Fruit fly (Drosophila melanogaster) whole organism, embryonic: ENCODE data around the gene CG14960.

Experiments
- Adf1 ChIP-seq: fragments of 200-800 bp; sonication (Bioruptor generic); IDR thresholded peaks from 2 replicates; pipeline ENCODE4 v1.3.6; 2022; ENCODE audit warnings: missing biosample characterization, missing genetic modification characterization
- Aef1 ChIP-seq: fragments of 200-800 bp; sonication (Bioruptor generic); IDR thresholded peaks from 3 replicates; pipeline ENCODE4 v1.3.6; 2022; ENCODE audit warnings: missing biosample characterization, missing genetic modification characterization
- CG10321 ChIP-seq: fragments of 200-800 bp; sonication (Bioruptor generic); IDR thresholded peaks from 2 replicates; pipeline ENCODE4 v1.3.6; 2022; ENCODE audit warnings: missing biosample characterization, missing genetic modification characterization
- CG11093 ChIP-seq: fragments of 200-800 bp; sonication (Bioruptor generic); IDR thresholded peaks from 3 replicates; pipeline ENCODE4 v1.3.6; 2022; ENCODE audit warnings: missing biosample characterization, missing genetic modification characterization
- CG12071 ChIP-seq: fragments of 200-800 bp; sonication (Bioruptor generic); optimal IDR thresholded peaks from 3 replicates; lab custom pipeline; 2018; ENCODE audit warnings: missing biosample characterization, mild to moderate bottlenecking, missing genetic modification characterization
- CG13624 ChIP-seq: fragments of 200-800 bp; sonication (Bioruptor generic); optimal IDR thresholded peaks from 2 replicates; lab custom pipeline; 2016; ENCODE audit warnings: missing biosample characterization, missing genetic modification characterization
- CG1529 ChIP-seq: fragments of 200-800 bp; sonication (Bioruptor generic); optimal IDR thresholded peaks from 3 replicates; lab custom pipeline; 2018; ENCODE audit warnings: missing biosample characterization, missing genetic modification characterization
- CG1647 ChIP-seq: fragments of 200-800 bp; sonication (Bioruptor generic); optimal IDR thresholded peaks from 3 replicates; lab custom pipeline; 2016; ENCODE audit warnings: missing biosample characterization, missing genetic modification characterization
- CG17328 ChIP-seq: fragments of 200-800 bp; sonication (Bioruptor generic); IDR thresholded peaks from 2 replicates; pipeline ENCODE4 v1.3.6; 2022; ENCODE audit warnings: missing biosample characterization, missing genetic modification characterization
- CG17829 ChIP-seq: fragments of 200-800 bp; optimal IDR thresholded peaks from 2 replicates; lab custom pipeline; 2019; ENCODE audit warnings: missing biosample characterization, mild to moderate bottlenecking, missing genetic modification characterization, moderate library complexity
- CG2199 ChIP-seq: fragments of 200-800 bp; sonication (Bioruptor generic); IDR thresholded peaks from 3 replicates; pipeline ENCODE4 v1.3.6; 2022; ENCODE audit warnings: missing biosample characterization, missing genetic modification characterization
- CG2678 ChIP-seq: fragments of 200-800 bp; sonication (Bioruptor generic); optimal IDR thresholded peaks from 3 replicates; lab custom pipeline; 2019; ENCODE audit warnings: missing biosample characterization, mild to moderate bottlenecking, missing genetic modification characterization, moderate library complexity
- CG31224 ChIP-seq: fragments of 200-800 bp; sonication (Bioruptor generic); IDR thresholded peaks from 2 replicates; pipeline ENCODE4 v1.3.6; 2022; ENCODE audit warnings: missing biosample characterization, missing genetic modification characterization
- CG33557 ChIP-seq: fragments of 200-800 bp; sonication (Bioruptor generic); optimal IDR thresholded peaks from 2 replicates; lab custom pipeline; 2019; ENCODE audit warnings: missing biosample characterization, mild to moderate bottlenecking, missing genetic modification characterization, moderate library complexity
- CG3838 ChIP-seq: fragments of 200-800 bp; sonication (Bioruptor generic); optimal IDR thresholded peaks from 3 replicates; lab custom pipeline; 2016; ENCODE audit warnings: missing biosample characterization, missing genetic modification characterization
- CG5180 ChIP-seq: fragments of 200-800 bp; sonication (Bioruptor generic); optimal IDR thresholded peaks from 3 replicates; lab custom pipeline; 2017; ENCODE audit warnings: missing biosample characterization, missing genetic modification characterization, mild to moderate bottlenecking, moderate library complexity, missing genetic modification reagents
- CG5245 ChIP-seq: fragments of 200-800 bp; sonication (Bioruptor generic); optimal IDR thresholded peaks from 3 replicates; lab custom pipeline; 2016; ENCODE audit warnings: missing biosample characterization, missing genetic modification characterization
- CG6272 ChIP-seq: fragments of 200-800 bp; sonication (Bioruptor generic); IDR thresholded peaks from 2 replicates; pipeline ENCODE4 v1.3.6; 2022; ENCODE audit warnings: missing biosample characterization, missing genetic modification characterization
- CG7745 ChIP-seq: fragments of 200-800 bp; sonication (Bioruptor generic); optimal IDR thresholded peaks from 2 replicates; lab custom pipeline; 2018; ENCODE audit warnings: missing biosample characterization, mild to moderate bottlenecking, missing genetic modification characterization, moderate library complexity
- CG7987 ChIP-seq: fragments of 200-800 bp; sonication (Bioruptor generic); optimal IDR thresholded peaks from 2 replicates; lab custom pipeline; 2018; ENCODE audit warnings: missing biosample characterization, mild to moderate bottlenecking, missing genetic modification characterization, moderate library complexity
- CG8359 ChIP-seq: fragments of 200-800 bp; sonication (Bioruptor generic); optimal IDR thresholded peaks from 2 replicates; lab custom pipeline; 2017; ENCODE audit warnings: missing biosample characterization, mild to moderate bottlenecking, missing genetic modification characterization, borderline replicate concordance
- CG8478 ChIP-seq: fragments of >200 bp; optimal IDR thresholded peaks from 2 replicates; lab custom pipeline; 2018
- CG8924 ChIP-seq: fragments of 200-800 bp; optimal IDR thresholded peaks from 3 replicates; lab custom pipeline; 2019; ENCODE audit warnings: missing biosample characterization, mild to moderate bottlenecking, missing genetic modification characterization, moderate library complexity
- CG9609 ChIP-seq: fragments of 200-800 bp; sonication (Bioruptor generic); optimal IDR thresholded peaks from 3 replicates; lab custom pipeline; 2016; ENCODE audit warnings: missing biosample characterization, missing genetic modification characterization
- CG9876 ChIP-seq: fragments of 200-800 bp; sonication (Bioruptor generic); optimal IDR thresholded peaks from 2 replicates; lab custom pipeline; 2016; ENCODE audit warnings: missing biosample characterization, missing genetic modification characterization
- HmgZ ChIP-seq: fragments of 200-800 bp; sonication (Bioruptor generic); optimal IDR thresholded peaks from 2 replicates; lab custom pipeline; 2018; ENCODE audit warnings: missing biosample characterization, mild to moderate bottlenecking, missing genetic modification characterization
- Kr ChIP-seq: fragments of 200-800 bp; sonication (Bioruptor generic); optimal IDR thresholded peaks from 2 replicates; lab custom pipeline; 2017; ENCODE audit warnings: missing biosample characterization, mild to moderate bottlenecking, missing genetic modification characterization
- NC2β ChIP-seq: fragments of 200-800 bp; sonication (Bioruptor generic); optimal IDR thresholded peaks from 2 replicates; lab custom pipeline; 2016; ENCODE audit warnings: missing biosample characterization, missing genetic modification characterization
- Opbp ChIP-seq: fragments of 200-800 bp; sonication (Bioruptor generic); IDR thresholded peaks from 3 replicates; pipeline ENCODE4 v1.3.6; 2022; ENCODE audit warnings: missing biosample characterization, missing genetic modification characterization; ENCODE audit not compliant: partially characterized antibody
- Scr ChIP-seq: fragments of 200-800 bp; sonication (Bioruptor generic); IDR thresholded peaks from 2 replicates; pipeline ENCODE4 v1.3.6; 2022; ENCODE audit warnings: missing biosample characterization, missing genetic modification characterization; ENCODE audit not compliant: partially characterized antibody
- Tbp ChIP-seq: fragments of >200 bp; optimal IDR thresholded peaks from 2 replicates; lab custom pipeline; 2018; ENCODE audit warnings: missing biosample characterization, missing genetic modification characterization
- Xbp1 ChIP-seq: fragments of 200-800 bp; sonication (Bioruptor generic); optimal IDR thresholded peaks from 3 replicates; lab custom pipeline; 2016; ENCODE audit warnings: missing biosample characterization, mild to moderate bottlenecking, missing genetic modification characterization
- btn ChIP-seq: fragments of 200-800 bp; sonication (Bioruptor generic); optimal IDR thresholded peaks from 2 replicates; lab custom pipeline; 2016; ENCODE audit warnings: missing biosample characterization, missing genetic modification characterization
- cas ChIP-seq: fragments of 200-800 bp; sonication (Bioruptor generic); IDR thresholded peaks from 2 replicates; pipeline ENCODE4 v1.3.6; 2022; ENCODE audit warnings: missing biosample characterization, missing genetic modification characterization
- disco-r ChIP-seq: fragments of 200-800 bp; sonication (Bioruptor generic); optimal IDR thresholded peaks from 2 replicates; lab custom pipeline; 2016; ENCODE audit warnings: missing biosample characterization, missing genetic modification characterization
- dmrt11E ChIP-seq: fragments of 200-800 bp; sonication (Bioruptor generic); optimal IDR thresholded peaks from 3 replicates; lab custom pipeline; 2018; ENCODE audit warnings: missing biosample characterization, mild to moderate bottlenecking, missing genetic modification characterization, moderate library complexity
- dysf ChIP-seq: fragments of 200-800 bp; sonication (Bioruptor generic); IDR thresholded peaks from 3 replicates; pipeline ENCODE4 v1.3.6; 2022; ENCODE audit warnings: missing biosample characterization, missing genetic modification characterization
- gcm ChIP-seq: fragments of 200-800 bp; sonication (Bioruptor generic); optimal IDR thresholded peaks from 2 replicates; lab custom pipeline; 2019; ENCODE audit warnings: missing biosample characterization, mild to moderate bottlenecking, missing genetic modification characterization, moderate library complexity
- gfzf ChIP-seq: fragments of 200-800 bp; sonication (Bioruptor generic); optimal IDR thresholded peaks from 2 replicates; lab custom pipeline; 2016; ENCODE audit warnings: missing biosample characterization, mild to moderate bottlenecking, missing genetic modification characterization, moderate library complexity
- hb ChIP-seq: fragments of 200-800 bp; sonication (Bioruptor generic); IDR thresholded peaks from 3 replicates; pipeline ENCODE4 v1.3.6; 2022; ENCODE audit warnings: missing biosample characterization, missing genetic modification characterization; ENCODE audit not compliant: partially characterized antibody
- jing ChIP-seq: fragments of 200-800 bp; sonication (Bioruptor generic); optimal IDR thresholded peaks from 2 replicates; lab custom pipeline; 2018; ENCODE audit warnings: missing biosample characterization, mild to moderate bottlenecking, missing genetic modification characterization
- jumu ChIP-seq: fragments of 200-800 bp; sonication (Bioruptor generic); optimal IDR thresholded peaks from 3 replicates; lab custom pipeline; 2016; ENCODE audit warnings: missing biosample characterization, missing genetic modification characterization
- lilli ChIP-seq: fragments of 200-800 bp; sonication (Bioruptor generic); optimal IDR thresholded peaks from 3 replicates; lab custom pipeline; 2016; ENCODE audit warnings: missing biosample characterization, missing genetic modification characterization
- nau ChIP-seq: fragments of 200-800 bp; sonication (Bioruptor generic); optimal IDR thresholded peaks from 3 replicates; lab custom pipeline; 2017; ENCODE audit warnings: missing biosample characterization, mild to moderate bottlenecking, missing genetic modification characterization, missing genetic modification reagents
- pan ChIP-seq, 4 experiments: fragments of >200 bp in 3 of 4; fragments of 200-800 bp in 1 of 4; sonication (Bioruptor generic) in 1 of 4; optimal IDR thresholded peaks in 3 of 4; IDR thresholded peaks in 1 of 4; 2 replicates each; pipeline versions ENCODE4 v1.3.6 to Lab custom; 2017 to 2022; ENCODE audit warnings: missing biosample characterization in 2 of 4, missing genetic modification characterization in 2 of 4, mixed read lengths in 1 of 4
- pnt ChIP-seq: fragments of 200-800 bp; sonication (Bioruptor generic); optimal IDR thresholded peaks from 3 replicates; lab custom pipeline; 2016; ENCODE audit warnings: missing biosample characterization, missing genetic modification characterization
- prd ChIP-seq, 3 experiments: fragments of >200 bp in 2 of 3; fragments of 200-800 bp in 1 of 3; sonication (Bioruptor generic) in 1 of 3; optimal IDR thresholded peaks in 2 of 3; IDR thresholded peaks in 1 of 3; 2 replicates in 2 of 3; 3 replicates in 1 of 3; pipeline versions ENCODE4 v1.3.6 to Lab custom; 2017 to 2022; ENCODE audit warnings: missing biosample characterization in 1 of 3, missing genetic modification characterization in 1 of 3
- seq ChIP-seq: fragments of 200-800 bp; sonication (Bioruptor generic); IDR thresholded peaks from 2 replicates; pipeline ENCODE4 v1.3.6; 2022; ENCODE audit warnings: missing biosample characterization, missing genetic modification characterization
- tin ChIP-seq: fragments of 200-800 bp; sonication (Bioruptor generic); optimal IDR thresholded peaks from 3 replicates; lab custom pipeline; 2016; ENCODE audit warnings: missing biosample characterization, missing genetic modification characterization
- zf30C ChIP-seq: fragments of 200-800 bp; sonication (Bioruptor generic); optimal IDR thresholded peaks from 3 replicates; lab custom pipeline; 2018; ENCODE audit warnings: missing biosample characterization, mild to moderate bottlenecking, missing genetic modification characterization

The CG14960 gene

DNA sequence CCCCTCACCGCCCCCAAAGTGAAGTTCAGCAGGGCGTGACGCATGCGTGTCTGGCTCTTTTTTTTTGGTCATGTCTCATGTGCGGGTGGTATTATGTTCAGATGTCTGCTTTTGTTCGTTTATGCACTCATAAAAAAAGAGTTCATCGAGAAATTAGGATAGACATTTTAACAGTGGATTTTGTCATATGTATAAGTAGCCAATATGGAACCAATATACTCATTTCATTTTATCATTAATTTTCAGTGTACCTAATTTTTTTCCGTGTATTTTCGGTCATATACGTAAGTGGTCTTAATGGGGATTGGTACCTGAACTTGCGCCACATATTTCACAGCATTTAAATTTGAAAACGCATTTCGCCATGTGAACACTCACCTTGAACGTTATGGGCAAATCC lies 29.5 kb downstream of the CG14960 start (continued):
- TF ChIP-seq zf30C (GFP tag; lab: Kevin White, UChicago) (no peak), CG31224 (GFP tag; lab: Robert Waterston, UW) (peak; percentile 44; the same call in 1 of the 2 replicates), jing (GFP tag; lab: Kevin White, UChicago) (no peak), CG8924 (tag; lab: Kevin White, UChicago) (peak; percentile 30), Xbp1 (GFP tag; lab: Kevin White, UChicago) (peak; percentile 49), pan (optimal IDR thresholded peaks at IDR 0.05; lab: Kevin White, UChicago) (no peak), pan (GFP tag; optimal IDR thresholded peaks at IDR 0.05 in 1 of 2, IDR thresholded peaks at IDR 0.05 in 1 of 2) (peak in 1 of 2 experiments; percentile 83), btn (GFP tag; lab: Kevin White, UChicago) (peak; percentile 63), CG5180 (GFP tag; lab: Kevin White, UChicago) (peak; percentile 44), gcm (GFP tag; lab: Kevin White, UChicago) (peak; percentile 61), CG2678 (tag; lab: Kevin White, UChicago) (peak; percentile 77), CG17328 (peak; percentile 77), NC2β (GFP tag; lab: Kevin White, UChicago) (no peak), gfzf (GFP tag; lab: Kevin White, UChicago) (no peak), nau (GFP tag; lab: Kevin White, UChicago) (no peak), CG10321 (GFP tag; lab: Robert Waterston, UW) (no peak), CG33557 (GFP tag; lab: Kevin White, UChicago) (peak; percentile 3), CG3838 (GFP tag; lab: Kevin White, UChicago) (no peak), Tbp (GFP tag; lab: Kevin White, UChicago) (no peak), CG12071 (GFP tag; lab: Kevin White, UChicago) (peak; percentile 65), dysf (GFP tag; lab: Robert Waterston, UW) (peak; percentile 63), Aef1 (GFP tag; lab: Robert Waterston, UW) (peak; percentile 62), CG5245 (peak; percentile 47), Scr (GFP tag; lab: Robert Waterston, UW) (no peak), jumu (GFP tag; lab: Kevin White, UChicago) (no peak), CG7745 (tag; lab: Kevin White, UChicago) (no peak), CG11093 (GFP tag; lab: Robert Waterston, UW) (peak; percentile 57; the same call in 2 of the 3 replicates), CG9609 (GFP tag; lab: Kevin White, UChicago) (no peak), disco-r (GFP tag; lab: Kevin White, UChicago) (peak; percentile 2), CG1529 (GFP tag; lab: Kevin White, UChicago) (peak; percentile 28), CG7987 (GFP tag; lab: Kevin White, UChicago) (peak; percentile 19), CG9876 (GFP tag; lab: Kevin White, UChicago) (no peak), Adf1 (GFP tag; lab: Robert Waterston, UW) (no peak), lilli (GFP tag; lab: Kevin White, UChicago) (no peak), prd (optimal IDR thresholded peaks at IDR 0.05; lab: Kevin White, UChicago) (no peak), prd (GFP tag; IDR thresholded peaks at IDR 0.05; lab: Robert Waterston, UW) (peak; percentile 65; the same call in 2 of the 3 replicates), seq (peak; percentile 69), dmrt11E (tag; lab: Kevin White, UChicago) (peak; percentile 54), CG2199 (GFP tag; lab: Robert Waterston, UW) (peak; percentile 69; the same call in 1 of the 3 replicates), HmgZ (tag; lab: Kevin White, UChicago) (peak; percentile 8), hb (GFP tag; lab: Robert Waterston, UW) (no peak), cas (GFP tag; lab: Robert Waterston, UW) (no peak), CG1647 (peak; percentile 6), tin (peak; percentile 68), CG6272 (GFP tag; lab: Robert Waterston, UW) (no peak), pnt (GFP tag; lab: Kevin White, UChicago) (peak; percentile 58), Kr (GFP tag; lab: Kevin White, UChicago) (no peak), Opbp (GFP tag; lab: Robert Waterston, UW) (no peak), CG8359 (peak; percentile 18), CG17829 (tag; lab: Kevin White, UChicago) (peak; percentile 41), CG8478 (lab: Kevin White, UChicago) (no peak), CG13624 (GFP tag; lab: Kevin White, UChicago) (peak; percentile 35)
